Worm (Caenorhabditis elegans) whole organism, dauer: ENCODE results near the gene F11C7.2.

Experiments
- unc-62 ChIP-seq: sonication (generic microtip); optimal IDR thresholded peaks from 2 replicates; lab custom pipeline; 2017; ENCODE audit warnings: missing biosample characterization, missing genetic modification reagents, missing genetic modification characterization

F11C7.2 gene

DNA sequence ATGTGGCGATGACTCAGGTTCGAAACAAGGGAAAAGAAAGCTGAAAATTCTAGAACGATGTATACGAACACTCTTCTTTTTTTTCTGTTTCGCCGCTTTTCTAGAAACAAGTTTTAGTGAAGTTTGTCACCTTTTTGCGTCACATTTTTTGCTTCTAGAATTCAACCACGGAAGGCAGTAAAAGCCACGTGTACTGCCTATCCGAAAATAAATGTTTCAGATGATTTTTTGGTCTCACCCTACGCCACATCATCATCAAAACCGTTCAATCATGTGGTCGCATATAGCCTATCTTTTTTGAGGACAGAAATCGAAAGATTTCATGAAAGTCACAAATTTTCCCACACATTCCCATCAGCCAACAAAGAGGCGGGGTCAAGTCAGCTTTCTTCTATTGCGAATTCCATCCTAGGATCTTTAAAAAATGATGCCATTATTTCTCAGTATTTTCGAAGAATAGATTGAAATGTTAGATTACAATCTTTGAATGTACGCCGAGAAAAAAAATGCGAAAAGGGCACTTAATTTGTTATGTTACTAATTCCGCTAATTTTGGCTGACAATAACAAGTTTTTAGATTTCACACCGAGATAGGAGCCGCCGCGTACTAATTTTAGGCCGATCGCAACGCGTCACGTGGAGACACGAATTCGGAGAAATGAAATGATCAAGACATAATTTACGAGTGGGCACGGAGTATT is 27.4 kb downstream of the F11C7.2 start:
- TF ChIP-seq unc-62 (GFP tag; lab: Kevin White, UChicago) = no peak

DNA sequence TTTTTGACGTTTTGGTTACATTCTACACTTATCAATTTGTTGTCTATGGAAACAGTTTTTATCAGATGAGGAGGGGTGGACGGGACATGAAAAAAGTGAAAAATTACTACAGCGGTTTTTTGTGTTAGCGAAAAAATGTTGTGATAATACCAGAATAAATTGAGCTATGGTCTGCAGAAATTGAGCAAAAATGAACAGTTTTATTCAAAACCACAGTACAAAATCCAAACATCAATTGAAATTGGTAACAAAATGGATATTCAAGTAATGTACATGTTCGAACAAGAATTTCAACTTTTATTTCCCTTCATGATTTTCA is 27.9 kb downstream of the F11C7.2 start:
- no peak for TF ChIP-seq unc-62 (GFP tag; lab: Kevin White, UChicago)

DNA sequence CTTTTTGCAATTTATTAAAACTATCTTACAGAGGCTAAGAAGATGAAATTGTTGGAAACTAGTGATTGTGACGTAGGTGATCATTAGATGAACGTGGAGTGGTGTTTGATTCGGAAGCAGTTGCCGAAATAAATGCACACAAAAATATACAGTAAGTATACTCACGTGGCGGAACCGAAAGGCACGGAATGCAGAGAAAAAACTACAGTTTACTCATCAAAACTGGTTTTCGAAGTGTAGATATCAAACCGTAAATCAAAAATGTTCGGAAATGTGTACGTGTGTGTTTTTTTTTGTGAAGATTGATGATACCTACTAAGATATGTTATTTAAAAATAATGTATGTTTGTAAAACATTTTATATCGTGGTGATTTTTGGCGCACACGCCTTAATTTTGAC is 30.1 kb downstream of the F11C7.2 start:
- no peak for TF ChIP-seq unc-62 (GFP tag; lab: Kevin White, UChicago)

DNA sequence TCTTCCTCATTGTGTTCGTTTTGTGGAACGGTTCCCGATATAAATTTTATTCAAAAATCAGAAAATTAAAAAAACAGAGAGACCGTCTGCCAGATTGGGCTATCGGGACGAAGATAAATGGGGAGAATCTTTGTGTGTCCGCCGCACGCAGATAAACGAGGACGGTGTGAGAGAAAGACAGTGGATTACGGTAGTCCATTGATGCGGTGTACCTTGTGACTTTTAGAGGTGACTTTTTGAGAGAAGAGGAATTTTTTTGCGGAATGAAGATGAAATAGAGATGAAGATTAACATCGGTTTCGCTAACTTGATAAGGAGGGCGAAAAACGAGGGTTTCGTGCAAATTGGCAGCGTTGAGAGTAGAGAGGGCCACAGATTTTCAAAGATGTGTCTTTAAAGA is 31.2 kb downstream of the F11C7.2 start:
- TF ChIP-seq unc-62 (GFP tag; lab: Kevin White, UChicago) = no peak

DNA sequence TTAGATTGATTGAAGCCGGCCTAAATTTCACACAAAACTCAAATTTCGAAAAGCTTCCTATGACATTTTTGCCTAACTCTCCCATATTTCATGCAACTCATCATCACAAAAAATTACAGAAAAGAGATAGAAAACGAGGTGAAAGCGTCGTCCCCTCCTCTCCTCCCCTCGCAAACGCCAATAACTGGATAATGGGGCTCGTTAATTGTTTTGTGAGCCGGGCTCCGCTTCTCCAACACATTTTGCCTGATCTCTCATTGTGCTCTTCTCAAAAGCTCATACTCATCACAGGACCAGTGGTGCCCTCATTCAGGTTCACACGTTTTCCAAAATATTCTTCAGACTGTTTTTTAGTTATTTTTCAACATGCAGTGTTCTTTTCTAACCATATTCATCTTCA is 32.2 kb downstream of the F11C7.2 start, which contains the start of gene pbo-6:
pbo-6 (plus strand) TSS at position 240 of the 400 bp plus-strand sequence.
- no peak for TF ChIP-seq unc-62 (GFP tag; lab: Kevin White, UChicago)

DNA sequence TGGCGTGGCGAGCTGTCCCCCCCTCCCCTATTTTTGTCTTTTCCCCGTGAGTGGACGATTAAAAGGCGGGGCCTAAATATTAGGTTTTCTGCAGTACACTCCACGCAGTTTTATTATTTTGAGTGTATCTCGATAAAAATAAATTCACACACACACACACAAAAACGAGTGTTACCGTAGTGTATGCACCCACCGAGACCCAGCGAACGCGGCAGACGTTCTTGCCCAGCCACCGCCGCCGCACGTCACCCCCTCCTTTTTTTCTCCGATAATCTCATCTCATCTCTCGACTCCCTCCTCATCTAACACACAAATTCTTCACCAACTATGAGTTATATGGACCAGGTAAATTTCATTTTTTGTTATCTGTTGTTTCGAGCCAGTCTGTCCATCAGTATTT is 37.6 kb downstream of the F11C7.2 start, which contains the start of gene fubl-3:
fubl-3 (plus strand) TSS at position 212 of the 400 bp plus-strand sequence.
- TF ChIP-seq unc-62 (GFP tag; lab: Kevin White, UChicago) = no peak

DNA sequence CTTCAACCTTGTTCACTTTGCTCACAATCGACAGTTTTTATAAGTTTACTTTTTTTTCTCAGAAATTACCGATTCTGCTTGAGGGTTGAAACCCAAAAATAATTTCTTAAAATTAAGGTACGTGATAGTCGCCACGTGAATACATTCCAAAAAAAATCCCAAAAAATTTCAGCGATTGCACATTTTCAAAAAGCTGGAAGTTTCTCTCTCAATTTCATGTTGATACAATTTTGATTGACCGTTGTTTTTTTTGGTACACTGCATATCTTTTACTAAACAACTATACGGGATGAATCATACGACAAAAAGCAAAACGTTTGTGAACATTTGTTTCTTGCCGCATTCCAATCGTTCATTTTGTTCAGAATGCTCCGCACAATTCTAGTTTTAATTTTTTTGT is 41.8 kb downstream of the F11C7.2 start, which contains the start of gene C36E6.8:
C36E6.8 (plus strand) TSS at position 301 of the 400 bp plus-strand sequence.
- no peak for TF ChIP-seq unc-62 (GFP tag; lab: Kevin White, UChicago)
